Fruit fly (Drosophila melanogaster): ENCODE results near the gene CG42692.

CG42692 gene

DNA sequence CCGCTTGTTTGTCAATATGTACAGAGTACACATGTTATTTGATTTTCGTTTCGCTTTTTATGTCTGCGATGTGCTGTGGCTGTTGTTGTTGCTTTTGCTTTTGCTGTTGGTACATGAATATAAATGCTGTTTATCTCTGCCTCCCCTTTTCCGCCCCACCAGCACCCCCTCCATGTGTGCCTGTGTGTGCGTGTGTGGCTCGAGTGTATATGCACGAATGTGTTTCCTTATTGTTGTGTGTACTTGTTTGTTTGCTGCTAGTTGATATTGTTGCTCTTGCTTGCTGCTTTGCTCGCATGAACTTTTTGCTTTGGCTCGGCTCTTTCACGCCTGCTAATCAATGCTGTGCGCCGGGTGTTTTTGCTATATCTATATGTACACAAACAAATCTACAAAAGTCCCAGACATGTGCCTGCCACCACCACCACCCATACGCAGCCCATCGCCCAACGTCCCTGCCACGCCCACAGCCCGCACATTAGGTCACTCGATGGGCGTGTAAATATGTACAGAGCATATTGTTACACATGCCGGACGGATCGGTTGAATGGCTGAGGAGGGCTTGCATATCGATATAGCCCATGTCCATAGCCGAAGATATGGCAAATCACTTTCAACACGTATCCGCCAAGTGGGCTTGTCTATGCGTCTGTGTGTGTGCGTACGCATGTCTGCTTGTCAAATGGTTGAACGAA, 16.3 kb downstream of the CG42692 start (continued):
- TF ChIP-seq CG7556 (GFP tag; optimal IDR thresholded peaks at IDR 0.05) (peak; percentile 99), HHEX (GFP tag; optimal IDR thresholded peaks at IDR 0.05) (peak; percentile 100), CG11560 (tag; IDR thresholded peaks at IDR 0.05) (peak; percentile 87), MESR4 (GFP tag; optimal IDR thresholded peaks at IDR 0.05) (peak; percentile 77), ac (GFP tag; optimal IDR thresholded peaks at IDR 0.05) (peak; percentile 100), dmrt11E (tag; optimal IDR thresholded peaks at IDR 0.05) (peak; percentile 99), nau (GFP tag; optimal IDR thresholded peaks at IDR 0.05) (peak; percentile 100), Dek (tag; optimal IDR thresholded peaks at IDR 0.05) (peak; percentile 98), chm (GFP tag; IDR thresholded peaks at IDR 0.05) (peak; percentile 100), gcm (GFP tag; optimal IDR thresholded peaks at IDR 0.05) (peak; percentile 99), jumu (GFP tag; optimal IDR thresholded peaks at IDR 0.05) (peak; percentile 99), CG1233 (GFP tag; optimal IDR thresholded peaks at IDR 0.05) (peak; percentile 100), Sox102F (GFP tag; optimal IDR thresholded peaks at IDR 0.05) (peak; percentile 99), z (GFP tag; IDR thresholded peaks at IDR 0.05) (peak; percentile 91), crol (GFP tag; IDR thresholded peaks at IDR 0.05) (peak; percentile 99), CG12769 (tag; optimal IDR thresholded peaks at IDR 0.05) (peak; percentile 99), Rfx (GFP tag; IDR thresholded peaks at IDR 0.05) (peak; percentile 98), repo (GFP tag; optimal IDR thresholded peaks at IDR 0.05) (peak; percentile 99), her (GFP tag; optimal IDR thresholded peaks at IDR 0.05) (peak; percentile 98), CG1603 (tag; optimal IDR thresholded peaks at IDR 0.05) (peak; percentile 99), Stat92E (GFP tag; optimal IDR thresholded peaks at IDR 0.05) (peak in 1 of 3 experiments; percentile 85), CG16815 (GFP tag; optimal IDR thresholded peaks at IDR 0.05) (peak; percentile 91), CG5953 (GFP tag; IDR thresholded peaks at IDR 0.05) (peak; percentile 99), hbn (GFP tag; IDR thresholded peaks at IDR 0.05; ENCODE audit: partially characterized antibody) (no peak), CG9215 (GFP tag; IDR thresholded peaks at IDR 0.05) (peak; percentile 83), tio (GFP tag; optimal IDR thresholded peaks at IDR 0.05) (peak; percentile 99), HLHmδ (GFP tag; optimal IDR thresholded peaks at IDR 0.05) (peak; percentile 100), pros (GFP tag; optimal IDR thresholded peaks at IDR 0.05) (peak; percentile 69), CG6683 (GFP tag; optimal IDR thresholded peaks at IDR 0.05) (peak; percentile 99), hb (GFP tag; IDR thresholded peaks at IDR 0.05; ENCODE audit: partially characterized antibody) (peak; percentile 51; the same call in 1 of the 3 replicates), Ssrp (tag; optimal IDR thresholded peaks at IDR 0.05) (peak; percentile 86), CG2875 (GFP tag; optimal IDR thresholded peaks at IDR 0.05) (peak; percentile 100), CG16779 (GFP tag; IDR thresholded peaks at IDR 0.05) (peak; percentile 97), CG12071 (GFP tag; optimal IDR thresholded peaks at IDR 0.05) (peak; percentile 100), ash1 (GFP tag; optimal IDR thresholded peaks at IDR 0.05) (peak; percentile 100), CG4730 (GFP tag; IDR thresholded peaks at IDR 0.05) (peak; percentile 96), CG8290 (GFP tag; optimal IDR thresholded peaks at IDR 0.05) (peak; percentile 100), CG8290 (tag; optimal IDR thresholded peaks at IDR 0.05) (peak; percentile 100), CG9817 (tag; optimal IDR thresholded peaks at IDR 0.05) (peak; percentile 98), CG14860 (GFP tag; IDR thresholded peaks at IDR 0.05; ENCODE audit: partially characterized antibody) (0 out of 3 replicates have a peak, but pooled peaks have one; percentile 43), Fer2 (tag; optimal IDR thresholded peaks at IDR 0.05) (peak; percentile 99), aop (GFP tag; IDR thresholded peaks at IDR 0.05) (peak; percentile 92), grau (tag; optimal IDR thresholded peaks at IDR 0.05) (peak; percentile 94), prd (optimal IDR thresholded peaks at IDR 0.05) (no peak), prd (GFP tag; IDR thresholded peaks at IDR 0.05) (peak; percentile 95), Xrp1 (GFP tag; IDR thresholded peaks at IDR 0.05) (peak; percentile 99), CG33557 (GFP tag; optimal IDR thresholded peaks at IDR 0.05) (peak; percentile 100), bsh (GFP tag; optimal IDR thresholded peaks at IDR 0.05) (peak; percentile 22 to 99)
